Worm (Caenorhabditis elegans) whole organism, dauer: ENCODE data around the gene nhr-155.

Experiments
- unc-62 ChIP-seq: sonication (generic microtip); optimal IDR thresholded peaks from 2 replicates; lab custom pipeline; 2017; ENCODE audit warnings: missing biosample characterization, missing genetic modification reagents, missing genetic modification characterization

The nhr-155 gene

DNA sequence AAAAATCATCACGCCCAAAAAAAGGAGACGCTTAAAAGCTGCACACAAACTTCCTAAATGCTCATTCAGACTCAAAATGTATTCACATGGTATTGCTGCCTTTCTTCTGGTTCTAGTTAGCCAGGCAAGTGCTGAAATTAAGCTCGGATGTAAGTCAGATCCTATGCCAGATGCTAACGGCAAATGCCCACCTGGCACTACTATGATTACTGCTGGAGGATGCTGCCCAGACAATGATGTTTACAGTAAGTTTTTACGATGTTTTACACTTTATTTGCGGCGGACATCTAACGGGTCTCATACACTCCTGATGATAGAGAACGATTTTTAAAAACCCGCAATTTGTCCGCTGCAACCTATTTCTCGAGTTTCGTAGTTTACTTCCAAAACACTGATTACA is 2.7 kb upstream of the nhr-155 start, which contains the start of gene C14C6.5:
C14C6.5 (plus strand) TSS at position 58 of the 400 bp plus-strand sequence.
- TF ChIP-seq unc-62, result no peak

- TF ChIP-seq unc-62, result no peak
Measured at ce11 chrV:541470-541869, 2.2 kb downstream of the nhr-155 start.

DNA sequence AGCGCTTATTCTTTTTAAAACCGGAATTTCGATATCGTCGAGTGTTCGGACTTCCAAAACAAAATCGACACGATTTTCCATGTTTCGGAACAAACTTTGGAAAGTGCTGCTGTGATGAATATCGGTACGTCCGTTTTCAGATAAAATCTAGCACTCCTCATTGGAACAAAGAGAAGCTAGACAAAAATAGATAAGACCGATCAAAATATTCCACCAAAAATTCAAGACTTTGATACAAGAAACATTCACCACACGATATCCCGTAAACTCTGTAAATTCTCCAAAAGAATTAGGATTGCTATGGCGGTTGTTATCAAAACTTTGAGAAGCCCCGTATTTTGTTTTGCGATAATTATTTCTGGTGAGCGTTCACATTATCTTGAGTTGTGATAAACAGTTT is 3.9 kb downstream of the nhr-155 start, which contains the start of gene C14C6.3:
C14C6.3 (plus strand) TSS at position 301 of the 400 bp plus-strand sequence.
- TF ChIP-seq unc-62, result no peak

ce11 chrV:547980-548379 is 8.7 kb downstream of the nhr-155 start, which contains the start of gene C14C6.6:
C14C6.6 (minus strand) TSS chrV:548080.
- TF ChIP-seq unc-62, result no peak

DNA sequence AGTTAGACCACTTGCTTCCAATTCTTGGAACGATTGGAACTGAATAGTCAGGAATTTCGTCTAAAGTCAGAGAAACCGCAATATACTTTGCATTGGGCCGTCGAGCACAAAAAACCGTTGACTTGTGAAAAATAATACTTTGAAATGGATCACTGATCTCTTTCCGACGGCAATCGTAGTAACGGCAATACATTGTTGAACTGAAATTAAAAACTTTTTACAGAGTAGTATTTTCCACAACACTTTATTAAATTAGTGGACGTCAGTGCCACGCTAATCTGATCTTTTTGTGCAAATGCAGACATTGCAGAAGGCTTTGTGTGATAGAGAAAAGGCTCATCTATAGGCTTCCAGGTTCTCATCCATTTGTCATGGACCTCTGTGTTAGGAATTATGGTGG is 13.1 kb downstream of the nhr-155 start:
- TF ChIP-seq unc-62, result no peak

- TF ChIP-seq unc-62, result no peak
Measured at ce11 chrV:553067-553466, 13.8 kb downstream of the nhr-155 start, which contains the start of gene C14C6.8. C14C6.8 (minus strand) TSS chrV:553167.

DNA sequence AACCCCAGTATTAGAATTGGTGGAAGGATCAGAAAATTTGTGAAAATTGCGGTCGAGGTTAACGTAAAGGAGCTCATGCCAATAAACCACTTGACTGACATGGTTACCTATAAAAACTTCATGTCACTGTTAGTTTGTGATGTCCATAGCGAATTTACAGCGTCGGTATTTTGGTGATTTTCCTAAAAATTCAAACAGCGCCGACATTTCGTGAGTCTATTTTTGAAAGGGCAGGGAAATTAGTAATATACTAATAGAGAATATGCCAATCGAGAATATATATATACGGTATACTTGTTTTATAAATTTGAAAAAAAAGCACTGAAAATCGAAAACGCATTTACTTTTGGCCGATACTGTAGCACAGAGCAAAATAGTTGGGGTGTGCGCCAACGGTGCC is 16.8 kb downstream of the nhr-155 start, which contains the start of gene srx-8:
srx-8 (minus strand) TSS at position 101 of the 400 bp plus-strand sequence.
- no peak for TF ChIP-seq unc-62

DNA sequence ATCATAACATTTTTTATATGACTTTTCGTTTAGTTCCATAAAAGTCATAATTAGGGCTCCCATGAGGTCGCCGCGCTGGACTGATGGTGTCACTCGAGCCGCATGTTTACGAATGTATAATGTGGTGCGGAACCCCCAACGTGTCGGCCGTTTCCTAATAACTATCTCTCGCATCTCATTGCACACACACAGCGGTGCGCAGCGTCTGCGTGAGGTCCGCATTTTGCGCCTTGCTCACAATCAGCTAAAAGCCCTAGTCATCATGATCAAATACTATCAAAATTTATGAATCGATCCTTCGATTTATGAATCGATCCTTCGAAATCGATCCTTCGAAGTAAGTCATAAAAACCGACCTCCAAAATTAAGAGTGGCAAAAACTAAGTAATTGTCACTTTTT is 20.7 kb downstream of the nhr-155 start, which contains the start of gene srx-7:
srx-7 (plus strand) TSS at position 256 of the 400 bp plus-strand sequence.
- no peak for TF ChIP-seq unc-62

ce11 chrV:562834-563233 is 23.6 kb downstream of the nhr-155 start, which contains the start of gene C14C6.2:
C14C6.2 (plus strand) TSS chrV:563134.
- TF ChIP-seq unc-62, result no peak

DNA sequence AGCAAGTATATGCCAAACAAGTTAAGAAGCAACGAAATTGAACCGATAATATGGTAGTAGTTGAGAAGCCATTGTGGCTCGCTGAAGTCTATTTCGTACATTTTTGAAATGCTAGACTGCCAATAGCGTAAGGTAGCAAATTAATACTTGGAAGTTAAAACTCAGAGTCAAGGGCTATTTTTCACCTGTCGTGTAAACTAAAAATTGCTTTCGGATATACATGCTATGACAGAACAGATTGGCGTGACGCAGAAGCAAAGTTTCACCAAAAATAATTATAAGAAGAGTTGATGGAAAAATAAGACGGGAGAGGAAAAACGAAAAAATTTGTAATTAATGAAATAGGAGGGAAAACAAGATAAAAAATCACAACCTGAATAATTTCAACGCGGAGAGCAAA is 26.7 kb downstream of the nhr-155 start, which contains the start of gene sri-73:
sri-73 (minus strand) TSS at position 101 of the 400 bp plus-strand sequence.
- TF ChIP-seq unc-62, result no peak

DNA sequence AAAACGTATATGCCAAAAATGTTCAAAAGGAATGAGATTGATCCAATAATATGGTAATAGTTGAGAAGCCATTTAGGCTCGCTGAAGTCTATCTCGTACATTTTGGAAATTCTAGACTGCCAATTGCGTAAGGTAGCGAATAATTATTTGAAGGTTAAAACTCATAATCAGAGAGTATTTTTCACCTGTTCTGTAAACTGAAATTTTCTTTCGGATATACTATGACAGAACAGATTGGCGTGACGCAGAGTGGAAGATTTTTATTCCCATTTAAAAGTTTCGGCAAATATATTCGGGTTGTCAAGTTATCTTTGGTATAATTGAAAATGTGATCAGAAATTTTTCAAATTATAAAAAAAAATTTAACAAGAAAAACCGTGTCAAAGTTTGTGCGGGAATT is 28.8 kb downstream of the nhr-155 start, which contains the start of gene sri-72:
sri-72 (minus strand) TSS at position 101 of the 400 bp plus-strand sequence.
- no peak for TF ChIP-seq unc-62

DNA sequence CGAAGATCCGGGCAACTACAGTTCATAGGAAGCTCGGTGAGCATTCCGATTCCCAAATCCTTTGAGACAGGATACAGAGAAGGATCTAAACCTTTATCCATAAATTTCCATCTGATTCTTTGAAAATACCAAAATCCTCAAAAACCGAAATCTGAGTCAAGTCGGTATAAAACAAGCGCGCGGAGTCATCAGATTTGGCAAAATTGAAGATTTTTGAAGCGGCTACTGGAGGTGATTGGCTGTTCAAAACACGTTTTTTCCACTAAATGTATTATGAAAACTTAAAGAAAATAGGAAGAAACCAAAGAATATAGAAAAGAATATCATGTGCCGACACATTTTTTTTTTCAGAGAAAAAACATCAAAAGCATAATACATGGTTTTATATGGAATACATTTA is 35.4 kb downstream of the nhr-155 start, which contains the start of gene C14C6.13:
C14C6.13 (minus strand) TSS at position 101 of the 400 bp plus-strand sequence.
- TF ChIP-seq unc-62, result no peak

- TF ChIP-seq unc-62, result no peak
Measured at ce11 chrV:576070-576469, 36.8 kb downstream of the nhr-155 start, which contains the start of gene K06H6.5. K06H6.5 (plus strand) TSS chrV:576370.

DNA sequence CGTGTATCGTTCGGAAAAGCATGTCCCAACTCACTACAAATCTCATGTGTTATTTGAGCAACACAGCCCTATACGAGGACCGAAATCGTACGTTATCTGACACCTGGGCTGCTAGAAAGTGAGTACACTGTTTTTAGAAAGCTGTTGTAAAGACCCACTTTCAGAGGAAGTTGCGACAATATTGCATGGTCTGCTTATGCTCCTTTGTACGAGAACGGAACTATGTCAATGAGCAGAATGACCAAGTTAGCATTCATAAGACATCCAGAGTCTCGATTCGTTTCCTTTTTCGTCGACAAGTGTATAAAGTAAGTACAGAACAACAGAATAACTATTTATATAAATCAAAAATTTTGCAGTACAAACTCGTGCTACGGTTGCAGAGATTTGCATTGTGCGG is 37.7 kb downstream of the nhr-155 start:
- TF ChIP-seq unc-62, result no peak

ce11 chrV:578977-579376 is 39.7 kb downstream of the nhr-155 start, which contains the start of gene K06H6.4:
K06H6.4 (plus strand) TSS chrV:579277.
- TF ChIP-seq unc-62, result no peak

DNA sequence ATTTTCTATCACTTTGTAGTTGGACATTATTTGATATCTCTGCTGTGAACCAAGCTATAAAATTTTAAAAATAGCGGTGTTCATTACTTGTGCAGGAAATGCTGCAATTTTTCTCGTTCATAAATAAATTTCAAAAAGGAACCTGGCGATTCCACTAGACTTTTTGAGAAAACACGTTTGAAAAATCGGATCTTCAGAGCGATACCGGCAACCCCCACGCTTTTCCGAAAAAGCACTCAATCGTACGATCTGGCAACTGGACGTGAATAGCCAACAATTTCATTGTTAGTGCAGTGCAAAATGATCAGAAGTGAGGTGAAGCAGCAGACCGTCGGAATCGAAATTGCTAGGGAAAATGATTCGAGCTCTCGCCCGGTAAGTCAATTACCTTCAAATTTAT is 42.4 kb downstream of the nhr-155 start, which contains the start of gene nstp-7:
nstp-7 (plus strand) TSS at position 301 of the 400 bp plus-strand sequence.
- no peak for TF ChIP-seq unc-62

ce11 chrV:585472-585871 is 46.2 kb downstream of the nhr-155 start, which contains the start of gene K06H6.2:
K06H6.2 (plus strand) TSS chrV:585772.
- no peak for TF ChIP-seq unc-62

DNA sequence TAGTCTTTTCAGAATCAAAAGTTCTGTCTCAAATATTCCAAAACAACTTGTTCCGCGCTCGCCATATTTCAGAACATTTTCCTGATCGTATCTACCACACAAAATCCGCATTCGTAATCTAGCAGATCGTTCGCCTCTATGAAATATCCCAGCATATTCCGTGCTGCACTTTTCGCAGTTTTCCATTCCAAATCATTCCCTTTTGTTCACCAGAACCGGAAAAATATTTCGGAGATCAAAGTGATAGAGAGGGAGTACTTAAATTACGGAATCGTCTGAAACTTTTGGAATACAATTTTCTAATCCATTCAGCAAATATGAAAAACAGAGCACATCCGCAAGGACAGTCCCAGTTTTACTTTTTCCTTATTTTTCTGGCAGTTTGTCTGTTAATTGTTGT is 48.6 kb downstream of the nhr-155 start, which contains the start of gene K06H6.1:
K06H6.1 (plus strand) TSS at position 301 of the 400 bp plus-strand sequence.
- TF ChIP-seq unc-62, result no peak
